Worm (Caenorhabditis elegans) whole organism, L4 larva: ENCODE data around the gene F43C1.5.
A peak's percentile ranks its signal among the peaks of the same experiment; 100 is the strongest.

ENCODE experiments used
- F10B5.3 ChIP-seq: sonication (generic microtip); optimal IDR thresholded peaks from 2 replicates; lab custom pipeline; 2016; ENCODE audit warnings: mild to moderate bottlenecking, missing genetic modification characterization, missing compliant biosample characterization
- F26F4.8 ChIP-seq: fragments of 200-800 bp; sonication (Bioruptor generic); conservative IDR thresholded peaks from 2 replicates; pipeline ENCODE4 v1.3.6; 2022; ENCODE audit warnings: missing genetic modification characterization, missing compliant biosample characterization
- F44E2.7 ChIP-seq: fragments of 200-800 bp; sonication (Bioruptor generic); IDR thresholded peaks from 2 replicates; pipeline ENCODE4 v2.1.2; 2022; ENCODE audit warnings: missing genetic modification characterization, missing compliant biosample characterization
- F49E8.2 ChIP-seq: sonication (generic microtip); optimal IDR thresholded peaks from 2 replicates; lab custom pipeline; 2016; ENCODE audit warnings: missing compliant biosample characterization, mild to moderate bottlenecking, missing genetic modification characterization, borderline replicate concordance
- T20F7.1 ChIP-seq: fragments of 200-800 bp; sonication (Bioruptor generic); optimal IDR thresholded peaks from 2 replicates; lab custom pipeline; 2018; ENCODE audit warnings: mild to moderate bottlenecking, missing genetic modification characterization, missing compliant biosample characterization
- Y105C5A.15 ChIP-seq: fragments of 200-800 bp; sonication (Bioruptor generic); IDR thresholded peaks from 2 replicates; pipeline ENCODE4 v1.3.6; 2022; ENCODE audit warnings: missing genetic modification characterization, missing compliant biosample characterization
- Y48G9A.11 ChIP-seq: fragments of 200-800 bp; sonication (Bioruptor generic); IDR thresholded peaks from 2 replicates; pipeline ENCODE4 v1.3.6; 2022; ENCODE audit warnings: missing genetic modification reagents, missing genetic modification characterization, missing compliant biosample characterization
- ZK337.2 ChIP-seq: fragments of 200-800 bp; sonication (Bioruptor generic); IDR thresholded peaks from 2 replicates; pipeline ENCODE4 v1.3.6; 2022; ENCODE audit warnings: missing genetic modification reagents, missing genetic modification characterization, missing compliant biosample characterization
- aha-1 ChIP-seq: fragments of 150-350 bp; peaks from one replicate; lab custom pipeline; 2014; ENCODE audit warnings: missing biosample characterization, missing genetic modification characterization
- ama-1 ChIP-seq: fragments of 150-350 bp; optimal IDR thresholded peaks from 2 replicates; lab custom pipeline; 2014; ENCODE audit warnings: inconsistent platforms, mixed read lengths
- arid-1 ChIP-seq: fragments of 200-800 bp; sonication (Bioruptor generic); conservative IDR thresholded peaks from 2 replicates; pipeline ENCODE4 v1.3.6; 2022; ENCODE audit warnings: missing genetic modification reagents, missing genetic modification characterization, missing compliant biosample characterization
- ceh-28 ChIP-seq: fragments of 150-350 bp; optimal IDR thresholded peaks from 2 replicates; lab custom pipeline; 2014; ENCODE audit warnings: missing biosample characterization, missing genetic modification reagents, missing genetic modification characterization
- ceh-62 ChIP-seq: sonication (generic microtip); optimal IDR thresholded peaks from 2 replicates; lab custom pipeline; 2017; ENCODE audit warnings: missing biosample characterization, missing genetic modification characterization
- ces-1 ChIP-seq: fragments of 150-350 bp; sonication (generic microtip); optimal IDR thresholded peaks from 4 replicates; lab custom pipeline; 2014; ENCODE audit warnings: missing biosample characterization, missing genetic modification reagents, missing genetic modification characterization
- cey-2 ChIP-seq: sonication (generic microtip); optimal IDR thresholded peaks from 3 replicates; lab custom pipeline; 2017; ENCODE audit warnings: missing genetic modification characterization, mild to moderate bottlenecking, missing compliant biosample characterization, antibody characterized with exemption, borderline replicate concordance; ENCODE audit not compliant: insufficient read depth
- ctbp-1 ChIP-seq: fragments of 200-800 bp; sonication (Bioruptor generic); IDR thresholded peaks from 2 replicates; pipeline ENCODE4 v1.3.6; 2022; ENCODE audit warnings: missing genetic modification reagents, missing genetic modification characterization, missing compliant biosample characterization
- daf-12 ChIP-seq: fragments of 150-350 bp; optimal IDR thresholded peaks from 2 replicates; lab custom pipeline; 2014; ENCODE audit warnings: missing biosample characterization, missing genetic modification reagents, missing genetic modification characterization
- daf-16 ChIP-seq, 3 experiments: sonication (generic microtip); optimal IDR thresholded peaks; 2 replicates each; lab custom pipeline; 2016 to 2017; ENCODE audit warnings: missing genetic modification characterization in 3 of 3, missing genetic modification reagents in 3 of 3, mild to moderate bottlenecking in 2 of 3, missing compliant biosample characterization in 2 of 3, missing biosample characterization in 1 of 3, moderate library complexity in 1 of 3
- daf-19 ChIP-seq: fragments of 200-800 bp; sonication (Bioruptor generic); conservative IDR thresholded peaks from 2 replicates; pipeline ENCODE4 v1.3.6; 2022; ENCODE audit warnings: missing genetic modification characterization, missing compliant biosample characterization
- dmd-9 ChIP-seq: fragments of 200-800 bp; sonication (Bioruptor generic); IDR thresholded peaks from 2 replicates; pipeline ENCODE4 v1.3.6; 2022; ENCODE audit warnings: missing genetic modification reagents, missing genetic modification characterization, missing compliant biosample characterization
- dpl-1 ChIP-seq: fragments of 150-350 bp; optimal IDR thresholded peaks from 2 replicates; lab custom pipeline; 2014; ENCODE audit warnings: missing biosample characterization, missing genetic modification reagents, missing genetic modification characterization
- duxl-1 ChIP-seq: sonication (generic microtip); optimal IDR thresholded peaks from 2 replicates; lab custom pipeline; 2016; ENCODE audit warnings: mild to moderate bottlenecking, missing genetic modification characterization, moderate library complexity, missing compliant biosample characterization; ENCODE audit not compliant: poor library complexity
- gei-8 ChIP-seq: fragments of 200-800 bp; sonication (Bioruptor generic); optimal IDR thresholded peaks from 2 replicates; lab custom pipeline; 2018; ENCODE audit warnings: mild to moderate bottlenecking, missing genetic modification characterization, missing compliant biosample characterization
- hif-1 ChIP-seq, 2 experiments: sonication (generic microtip); optimal IDR thresholded peaks; 2 replicates each; lab custom pipeline; 2016 to 2017; ENCODE audit warnings: missing compliant biosample characterization in 2 of 2, missing genetic modification characterization in 2 of 2, missing genetic modification reagents in 2 of 2, missing genotype in 2 of 2, mild to moderate bottlenecking in 1 of 2
- jun-1 ChIP-seq: fragments of 150-350 bp; optimal IDR thresholded peaks from 2 replicates; lab custom pipeline; 2014; ENCODE audit warnings: missing biosample characterization, missing genetic modification reagents, missing genetic modification characterization
- lin-1 ChIP-seq: fragments of 200-800 bp; sonication (Bioruptor generic); IDR thresholded peaks from 2 replicates; pipeline ENCODE4 v1.3.6; 2022; ENCODE audit warnings: missing genetic modification reagents, missing genetic modification characterization, missing compliant biosample characterization
- lin-15B ChIP-seq: fragments of 150-350 bp; sonication (generic microtip); optimal IDR thresholded peaks from 3 replicates; lab custom pipeline; 2014; ENCODE audit warnings: missing biosample characterization, missing genetic modification characterization
- lin-38 ChIP-seq: fragments of 200-800 bp; sonication (Bioruptor generic); IDR thresholded peaks from 2 replicates; pipeline ENCODE4 v1.3.6; 2022; ENCODE audit warnings: missing genetic modification reagents, missing genetic modification characterization, missing compliant biosample characterization
- lsy-2 ChIP-seq, 2 experiments: fragments of 150-350 bp in 1 of 2; sonication (generic microtip) in 1 of 2; optimal IDR thresholded peaks; 2 replicates each; lab custom pipeline; 2014 to 2017; ENCODE audit warnings: missing biosample characterization in 2 of 2, missing genetic modification characterization in 2 of 2
- madf-5 ChIP-seq, 2 experiments: fragments of 200-800 bp; sonication (Bioruptor generic); IDR thresholded peaks; 2 replicates each; pipeline ENCODE4 v1.3.6; 2022; ENCODE audit warnings: missing compliant biosample characterization in 2 of 2, missing genetic modification characterization in 2 of 2
- madf-9 ChIP-seq: fragments of 200-800 bp; sonication (Bioruptor generic); conservative IDR thresholded peaks from 2 replicates; pipeline ENCODE4 v1.3.6; 2022; ENCODE audit warnings: missing genetic modification reagents, missing genetic modification characterization, missing compliant biosample characterization
- mep-1 ChIP-seq: fragments of 150-350 bp; sonication (generic microtip); optimal IDR thresholded peaks from 3 replicates; lab custom pipeline; 2014; ENCODE audit warnings: missing biosample characterization, missing genetic modification characterization
- mxl-3 ChIP-seq: fragments of 200-800 bp; sonication (Bioruptor generic); optimal IDR thresholded peaks from 2 replicates; lab custom pipeline; 2018; ENCODE audit warnings: mild to moderate bottlenecking, missing genetic modification characterization, missing compliant biosample characterization
- nhr-111 ChIP-seq: fragments of 200-800 bp; sonication (Bioruptor generic); optimal IDR thresholded peaks from 2 replicates; lab custom pipeline; 2018; ENCODE audit warnings: mild to moderate bottlenecking, missing genetic modification characterization, missing compliant biosample characterization
- nhr-28 ChIP-seq: fragments of 150-350 bp; optimal IDR thresholded peaks from 2 replicates; lab custom pipeline; 2014; ENCODE audit warnings: missing biosample characterization, missing genetic modification characterization
- nhr-77 ChIP-seq: fragments of 150-350 bp; optimal IDR thresholded peaks from 2 replicates; lab custom pipeline; 2014; ENCODE audit warnings: missing biosample characterization, missing genetic modification characterization
- php-3 ChIP-seq: fragments of 200-800 bp; sonication (Bioruptor generic); IDR thresholded peaks from 2 replicates; pipeline ENCODE4 v1.3.6; 2022; ENCODE audit warnings: missing genetic modification reagents, missing genetic modification characterization, missing compliant biosample characterization
- rbr-2 ChIP-seq: sonication (generic microtip); optimal IDR thresholded peaks from 2 replicates; lab custom pipeline; 2016; ENCODE audit warnings: missing genotype, missing genetic modification characterization, missing compliant biosample characterization
- saeg-2 ChIP-seq: fragments of 200-800 bp; sonication (Bioruptor generic); IDR thresholded peaks from 2 replicates; pipeline ENCODE4 v1.3.6; 2022; ENCODE audit warnings: missing genetic modification reagents, missing genetic modification characterization, missing compliant biosample characterization
- sdz-12 ChIP-seq: fragments of 200-800 bp; sonication (Bioruptor generic); optimal IDR thresholded peaks from 2 replicates; lab custom pipeline; 2018; ENCODE audit warnings: mild to moderate bottlenecking, missing genetic modification characterization, missing compliant biosample characterization
- set-16 ChIP-seq: fragments of 200-800 bp; sonication (Bioruptor generic); IDR thresholded peaks from 2 replicates; pipeline ENCODE4 v1.3.6; 2022; ENCODE audit warnings: missing genetic modification reagents, missing genetic modification characterization, missing compliant biosample characterization
- skn-1 ChIP-seq: fragments of 150-350 bp; optimal IDR thresholded peaks from 2 replicates; lab custom pipeline; 2014; ENCODE audit warnings: missing biosample characterization, missing genetic modification characterization
- snpc-1.2 ChIP-seq: fragments of 200-800 bp; sonication (Bioruptor generic); IDR thresholded peaks from 2 replicates; pipeline ENCODE4 v1.3.6; 2022; ENCODE audit warnings: missing genetic modification reagents, missing genetic modification characterization, missing compliant biosample characterization
- snpc-4 ChIP-seq: fragments of 150-350 bp; optimal IDR thresholded peaks from 2 replicates; lab custom pipeline; 2014; ENCODE audit warnings: missing biosample characterization, missing genetic modification characterization
- unc-62 ChIP-seq, 3 experiments: fragments of 150-350 bp in 1 of 3; sonication (generic microtip); optimal IDR thresholded peaks in 2 of 3; peaks in 1 of 3; 1 replicate in 1 of 3; 2 replicates in 2 of 3; lab custom pipeline; 2014 to 2017; ENCODE audit warnings: missing biosample characterization in 3 of 3, missing genetic modification characterization in 3 of 3, missing genetic modification reagents in 3 of 3, missing genotype in 1 of 3
- zfp-2 ChIP-seq: sonication (generic microtip); optimal IDR thresholded peaks from 2 replicates; lab custom pipeline; 2016; ENCODE audit warnings: mild to moderate bottlenecking, missing genetic modification characterization, missing compliant biosample characterization
- zip-11 ChIP-seq: fragments of 200-800 bp; sonication (Bioruptor generic); IDR thresholded peaks from 2 replicates; pipeline ENCODE4 v1.3.6; 2022; ENCODE audit warnings: missing genetic modification characterization, missing compliant biosample characterization

F43C1.5 gene

DNA sequence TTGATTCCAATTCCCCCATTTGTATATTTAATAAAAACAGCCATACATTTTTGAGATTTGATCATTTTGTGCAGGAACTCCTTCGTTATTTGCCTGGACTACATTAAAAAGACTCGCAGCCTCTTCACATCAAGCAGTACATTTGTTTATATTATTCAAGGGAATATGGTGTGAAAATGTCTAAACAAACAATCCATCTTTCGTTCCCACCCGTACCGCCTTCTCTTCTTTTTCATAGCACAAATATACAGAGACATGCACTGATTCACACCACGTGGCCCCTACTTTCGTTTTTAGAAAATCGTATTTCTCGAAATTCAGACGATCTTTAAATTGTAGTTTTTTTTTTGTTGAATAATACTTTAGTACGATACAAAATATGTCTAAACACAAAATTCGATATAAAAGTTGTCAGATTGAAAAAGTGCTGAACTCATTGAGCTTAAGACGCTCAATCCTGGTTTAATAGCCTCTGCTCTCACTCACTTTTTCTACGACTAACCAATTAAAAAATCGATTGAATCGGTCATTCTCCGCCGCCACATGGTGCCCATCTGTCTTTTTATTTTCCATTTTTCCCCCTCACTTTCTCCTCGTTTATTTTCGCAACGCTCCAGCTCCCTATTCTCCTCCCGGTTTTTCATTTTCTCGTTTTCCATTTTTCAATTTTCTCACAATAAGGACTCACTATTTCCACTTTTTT is 33.5 kb upstream of the F43C1.5 start (continued):
- no peak for TF ChIP-seq nhr-28 (tag; lab: Kevin White, UChicago)
- no peak for TF ChIP-seq F49E8.2
- peak; percentile 42 for TF ChIP-seq duxl-1 (tag; lab: Kevin White, UChicago)
- TF ChIP-seq rbr-2 (tag; lab: Kevin White, UChicago) = peak; percentile 43
- peak; percentile 63 for TF ChIP-seq jun-1 (tag; lab: Kevin White, UChicago)
- TF ChIP-seq ces-1 (GFP tag; lab: Kevin White, UChicago) = peak; percentile 38
- TF ChIP-seq gei-8 = peak; percentile 15
- TF ChIP-seq daf-16 (GFP tag; optimal IDR thresholded peaks at IDR 0.05; lab: Kevin White, UChicago) = peak; percentile 33 to 62
- TF ChIP-seq daf-16 (tag; optimal IDR thresholded peaks at IDR 0.05; lab: Kevin White, UChicago) = peak; percentile 59
- peak; percentile 82 for TF ChIP-seq daf-19 (GFP tag; lab: Robert Waterston, UW)
- peak in 1 of 2 experiments; percentile 63 for TF ChIP-seq hif-1 (tag; optimal IDR thresholded peaks at IDR 0.05; lab: Kevin White, UChicago)
- no peak for TF ChIP-seq cey-2 (tag; lab: Kevin White, UChicago)
- peak; percentile 95 for TF ChIP-seq ama-1 (lab: Kevin White, UChicago)
- peak; percentile 77 for TF ChIP-seq Y48G9A.11 (GFP tag; lab: Robert Waterston, UW)
- TF ChIP-seq dpl-1 (GFP tag; lab: Kevin White, UChicago) = no peak
- peak; percentile 75 for TF ChIP-seq T20F7.1
- peak; percentile 36 for TF ChIP-seq php-3 (GFP tag; lab: Robert Waterston, UW)
- peak; percentile 84 for TF ChIP-seq arid-1 (GFP tag; lab: Robert Waterston, UW)
- TF ChIP-seq F10B5.3 = peak; percentile 68
- TF ChIP-seq Y105C5A.15 (GFP tag; lab: Robert Waterston, UW) = peak; percentile 66; the same call in 1 of the 2 replicates
- peak; percentile 71 for TF ChIP-seq snpc-1.2
- TF ChIP-seq nhr-77 (tag; lab: Kevin White, UChicago) = no peak
- TF ChIP-seq F26F4.8 = no peak
- peak; percentile 57 for TF ChIP-seq lin-1 (GFP tag; lab: Robert Waterston, UW)
- peak; percentile 80 for TF ChIP-seq nhr-111 (GFP tag; lab: Kevin White, UChicago)
- TF ChIP-seq set-16 (GFP tag; lab: Robert Waterston, UW) = no peak
- no peak for TF ChIP-seq zip-11
- TF ChIP-seq unc-62 (GFP tag; optimal IDR thresholded peaks at IDR 0.05 in 1 of 2; lab: Kevin White, UChicago) = peak in 1 of 2 experiments; percentile 75
- TF ChIP-seq unc-62 (tag; optimal IDR thresholded peaks at IDR 0.05; lab: Kevin White, UChicago) = no peak
- TF ChIP-seq ctbp-1 (GFP tag; lab: Robert Waterston, UW) = peak; percentile 81
- no peak for TF ChIP-seq ceh-62
- TF ChIP-seq lsy-2 (tag; optimal IDR thresholded peaks at IDR 0.05; lab: Kevin White, UChicago) = peak; percentile 10 to 81
- TF ChIP-seq mep-1 = peak; percentile 76
- TF ChIP-seq lin-15B (tag; lab: Kevin White, UChicago) = no peak
- TF ChIP-seq sdz-12 (GFP tag; lab: Kevin White, UChicago) = peak; percentile 21
- TF ChIP-seq ceh-28 (tag; lab: Kevin White, UChicago) = no peak
- TF ChIP-seq dmd-9 (GFP tag; lab: Robert Waterston, UW) = no peak
- TF ChIP-seq zfp-2 (tag; lab: Kevin White, UChicago) = no peak
- peak; percentile 43 for TF ChIP-seq mxl-3 (GFP tag; lab: Kevin White, UChicago)
- TF ChIP-seq saeg-2 = peak; percentile 73; the same call in 1 of the 2 replicates
- no peak for TF ChIP-seq skn-1 (tag; lab: Kevin White, UChicago)
- peak; percentile 99 for TF ChIP-seq aha-1 (tag; lab: Kevin White, UChicago)
- TF ChIP-seq daf-12 (tag; lab: Kevin White, UChicago) = no peak
- TF ChIP-seq madf-9 (GFP tag; lab: Robert Waterston, UW) = 0 out of 2 replicates have a peak, but pooled peaks have one; percentile 16
- TF ChIP-seq lin-38 (GFP tag; lab: Robert Waterston, UW) = peak; percentile 67
- no peak for TF ChIP-seq ZK337.2 (GFP tag; lab: Robert Waterston, UW)
- no peak for TF ChIP-seq snpc-4
- no peak for TF ChIP-seq madf-5 (GFP tag; IDR thresholded peaks at IDR 0.05; lab: Robert Waterston, UW)
- peak; percentile 64; the same call in 1 of the 2 replicates for TF ChIP-seq F44E2.7 (GFP tag; lab: Robert Waterston, UW)
